Worm (Caenorhabditis elegans) whole organism, midembryonic: ENCODE measurements around the gene C25E10.12.

Source experiments
- T22C8.4 ChIP-seq: fragments of 200-800 bp; sonication (Bioruptor generic); IDR thresholded peaks from 2 replicates; pipeline ENCODE4 v1.3.6; 2022; ENCODE audit warnings: missing genetic modification characterization, missing compliant biosample characterization
- cog-1 ChIP-seq: sonication (generic microtip); optimal IDR thresholded peaks from 2 replicates; lab custom pipeline; 2016; ENCODE audit warnings: missing genetic modification characterization, missing compliant biosample characterization
- flt-1 ChIP-seq: fragments of 200-800 bp; sonication (Bioruptor generic); IDR thresholded peaks from 2 replicates; pipeline ENCODE4 v1.3.6; 2022; ENCODE audit warnings: missing genetic modification characterization, missing compliant biosample characterization
- klf-2 ChIP-seq: fragments of 200-800 bp; sonication (Bioruptor generic); conservative IDR thresholded peaks from 2 replicates; pipeline ENCODE4 v1.3.6; 2022; ENCODE audit warnings: missing genetic modification reagents, missing genetic modification characterization, missing compliant biosample characterization
- med-1 ChIP-seq: sonication (generic microtip); optimal IDR thresholded peaks from 2 replicates; lab custom pipeline; 2017; ENCODE audit warnings: missing genetic modification characterization, mild to moderate bottlenecking, missing compliant biosample characterization, antibody characterized with exemption, missing genetic modification reagents; ENCODE audit not compliant: insufficient read depth
- ref-1 ChIP-seq: fragments of 200-800 bp; sonication (Bioruptor generic); conservative IDR thresholded peaks from 2 replicates; pipeline ENCODE4 v1.3.6; 2022; ENCODE audit warnings: missing genetic modification reagents, missing genetic modification characterization, missing compliant biosample characterization
- tab-1 ChIP-seq: fragments of 200-800 bp; sonication (Bioruptor generic); IDR thresholded peaks from 2 replicates; pipeline ENCODE4 v1.3.6; 2022; ENCODE audit warnings: missing genetic modification characterization, missing compliant biosample characterization
- ztf-23 ChIP-seq: fragments of 200-800 bp; sonication (Bioruptor generic); IDR thresholded peaks from 2 replicates; pipeline ENCODE4 v1.3.6; 2022; ENCODE audit warnings: missing genetic modification reagents, missing genetic modification characterization, missing compliant biosample characterization
- ztf-29 ChIP-seq: fragments of 200-800 bp; sonication (Bioruptor generic); IDR thresholded peaks from 2 replicates; pipeline ENCODE4 v1.3.6; 2022; ENCODE audit warnings: missing genetic modification reagents, missing genetic modification characterization, missing compliant biosample characterization

The C25E10.12 gene

DNA sequence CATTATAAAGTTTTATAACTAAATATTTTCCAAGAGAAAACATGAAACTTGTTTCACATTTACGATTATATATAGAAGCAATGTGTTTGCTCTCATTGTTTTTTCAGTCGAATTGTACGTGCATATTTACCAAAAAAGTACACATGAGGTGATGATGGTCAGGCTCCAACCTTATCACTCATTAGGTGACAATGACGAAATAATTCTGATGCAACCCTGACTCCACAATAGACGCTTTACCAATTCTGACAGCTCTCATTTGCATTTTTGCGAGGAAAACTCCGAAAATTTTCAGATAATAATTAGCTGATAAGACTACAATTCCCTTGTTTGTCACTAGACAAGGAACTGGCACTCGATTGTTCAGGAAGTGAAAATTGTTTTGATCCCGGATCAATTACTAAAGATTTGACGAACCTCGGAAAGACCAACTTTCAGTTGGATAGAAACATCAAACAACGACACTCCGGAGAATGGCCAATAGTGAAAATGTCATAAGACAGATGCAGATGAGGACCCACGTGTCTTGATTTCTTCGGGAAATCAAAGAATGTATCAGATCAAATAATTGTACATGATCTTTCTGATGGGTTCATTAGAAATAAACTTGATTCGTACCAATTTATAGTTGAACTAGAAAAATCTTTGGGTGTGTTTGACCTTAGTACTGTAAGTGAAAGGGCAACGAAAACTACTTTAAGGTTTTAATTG lies 16.7 kb upstream of the C25E10.12 start:
- TF ChIP-seq ztf-29 (GFP tag; lab: Robert Waterston, UW) (no peak), T22C8.4 (no peak), tab-1 (no peak), cog-1 (tag; lab: Kevin White, UChicago) (no peak), klf-2 (no peak), med-1 (no peak), ref-1 (GFP tag; lab: Robert Waterston, UW) (no peak), flt-1 (GFP tag; lab: Robert Waterston, UW) (no peak), ztf-23 (GFP tag; lab: Robert Waterston, UW) (no peak)

DNA sequence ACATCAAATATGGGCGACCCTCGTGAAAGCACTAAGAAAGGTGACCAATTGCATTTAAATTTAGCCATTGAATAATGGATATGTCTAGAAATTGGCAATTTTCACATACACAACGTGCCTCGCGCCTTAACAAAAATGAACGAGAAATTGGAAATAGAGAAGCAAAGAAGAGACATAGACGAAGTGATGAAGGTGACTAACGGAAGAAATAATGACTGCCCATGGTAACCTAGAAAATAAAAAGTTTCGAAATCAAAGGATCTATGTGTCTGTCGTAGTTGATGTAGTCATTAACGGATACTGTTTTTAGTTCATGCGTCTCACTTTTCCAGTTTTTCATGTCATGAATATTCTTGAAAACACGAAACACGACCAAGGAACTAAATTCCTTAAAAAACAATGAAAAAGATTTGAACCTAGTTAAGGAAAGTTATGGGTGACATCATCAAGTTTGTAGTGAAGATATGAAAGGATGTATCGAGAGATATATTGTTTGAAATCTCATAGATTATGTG lies 15.9 kb upstream of the C25E10.12 start:
- no peak for TF ChIP-seq ztf-23 (GFP tag; lab: Robert Waterston, UW)
- no peak for TF ChIP-seq klf-2
- TF ChIP-seq tab-1 = no peak
- no peak for TF ChIP-seq cog-1 (tag; lab: Kevin White, UChicago)
- no peak for TF ChIP-seq T22C8.4
- TF ChIP-seq med-1 = no peak
- no peak for TF ChIP-seq flt-1 (GFP tag; lab: Robert Waterston, UW)
- TF ChIP-seq ref-1 (GFP tag; lab: Robert Waterston, UW) = no peak
- no peak for TF ChIP-seq ztf-29 (GFP tag; lab: Robert Waterston, UW)

DNA sequence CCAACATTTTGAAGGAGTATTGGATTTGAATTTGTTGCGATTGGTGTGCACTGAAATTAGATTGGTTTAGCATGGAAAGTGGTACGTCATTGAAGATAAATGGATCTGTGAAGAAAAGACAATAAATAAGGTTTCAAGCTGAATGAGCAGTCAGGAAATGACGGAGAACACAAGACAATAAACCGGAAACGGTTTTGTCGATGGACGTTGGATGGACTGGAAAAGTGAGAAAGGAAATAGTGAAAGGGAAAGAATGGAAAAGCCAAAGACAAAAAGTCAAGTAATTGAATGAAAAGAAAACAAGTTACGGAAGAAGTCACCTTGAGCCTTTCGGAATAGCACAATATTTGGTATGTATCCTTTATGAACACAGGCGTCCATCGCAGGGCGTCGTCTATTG lies 14.0 kb upstream of the C25E10.12 start, which contains the start of gene T27E4.7:
Gene T27E4.7, minus strand, starts transcription at position 50 of the 400 bp plus-strand sequence.
- TF ChIP-seq klf-2 = no peak
- no peak for TF ChIP-seq flt-1 (GFP tag; lab: Robert Waterston, UW)
- no peak for TF ChIP-seq med-1
- no peak for TF ChIP-seq ztf-23 (GFP tag; lab: Robert Waterston, UW)
- TF ChIP-seq tab-1 = no peak
- TF ChIP-seq ztf-29 (GFP tag; lab: Robert Waterston, UW) = no peak
- TF ChIP-seq T22C8.4 = no peak

DNA sequence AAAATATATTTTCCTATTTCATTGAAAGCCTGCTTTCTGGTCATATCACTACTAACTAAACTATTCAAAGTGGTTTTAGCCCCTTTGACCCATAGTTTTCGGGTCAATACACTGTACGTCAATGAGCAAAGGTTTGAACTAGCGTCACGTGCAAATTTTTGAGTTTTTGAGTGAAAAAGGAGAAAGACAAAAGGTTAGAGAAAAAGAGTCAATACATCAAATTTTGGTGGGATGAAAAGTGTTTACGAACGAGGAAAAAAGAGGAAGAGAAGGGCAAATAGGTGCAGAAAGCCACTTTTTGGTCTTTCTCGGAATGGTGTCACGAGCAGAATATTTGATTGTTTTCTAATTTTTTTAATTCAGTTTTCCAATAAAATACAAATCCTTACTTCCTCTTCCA lies 13.6 kb upstream of the C25E10.12 start:
- no peak for TF ChIP-seq tab-1
- no peak for TF ChIP-seq klf-2
- no peak for TF ChIP-seq cog-1 (tag; lab: Kevin White, UChicago)
- TF ChIP-seq med-1 = no peak
- TF ChIP-seq ztf-29 (GFP tag; lab: Robert Waterston, UW) = no peak
- TF ChIP-seq ztf-23 (GFP tag; lab: Robert Waterston, UW) = no peak
- no peak for TF ChIP-seq T22C8.4
- no peak for TF ChIP-seq ref-1 (GFP tag; lab: Robert Waterston, UW)
- TF ChIP-seq flt-1 (GFP tag; lab: Robert Waterston, UW) = no peak

DNA sequence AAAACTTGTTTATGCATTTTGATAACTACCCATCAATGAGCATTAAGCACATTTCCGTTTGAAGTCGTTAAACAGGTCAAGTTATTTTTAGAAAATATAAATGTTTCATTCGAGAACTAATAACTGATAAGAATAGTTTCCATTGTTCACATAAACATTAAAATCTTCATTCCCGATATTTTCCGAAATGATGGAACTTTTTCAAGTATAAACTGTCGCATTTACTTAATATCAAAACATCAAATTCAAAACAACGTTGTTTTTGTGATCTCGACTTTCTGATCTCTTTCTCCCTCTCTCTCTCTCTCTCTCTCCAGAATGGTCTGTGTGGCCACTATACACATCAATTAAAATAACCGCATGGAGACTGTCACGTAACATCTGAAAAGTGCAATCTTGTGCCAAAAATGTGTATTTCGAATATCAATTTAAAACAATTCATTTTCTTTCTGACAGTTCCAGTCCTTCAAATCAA lies 12.2 kb upstream of the C25E10.12 start:
- TF ChIP-seq flt-1 (GFP tag; lab: Robert Waterston, UW) (no peak), ztf-23 (GFP tag; lab: Robert Waterston, UW) (no peak), ref-1 (GFP tag; lab: Robert Waterston, UW) (no peak), T22C8.4 (no peak), ztf-29 (GFP tag; lab: Robert Waterston, UW) (no peak), med-1 (no peak), klf-2 (no peak), cog-1 (tag; lab: Kevin White, UChicago) (no peak), tab-1 (no peak)

DNA sequence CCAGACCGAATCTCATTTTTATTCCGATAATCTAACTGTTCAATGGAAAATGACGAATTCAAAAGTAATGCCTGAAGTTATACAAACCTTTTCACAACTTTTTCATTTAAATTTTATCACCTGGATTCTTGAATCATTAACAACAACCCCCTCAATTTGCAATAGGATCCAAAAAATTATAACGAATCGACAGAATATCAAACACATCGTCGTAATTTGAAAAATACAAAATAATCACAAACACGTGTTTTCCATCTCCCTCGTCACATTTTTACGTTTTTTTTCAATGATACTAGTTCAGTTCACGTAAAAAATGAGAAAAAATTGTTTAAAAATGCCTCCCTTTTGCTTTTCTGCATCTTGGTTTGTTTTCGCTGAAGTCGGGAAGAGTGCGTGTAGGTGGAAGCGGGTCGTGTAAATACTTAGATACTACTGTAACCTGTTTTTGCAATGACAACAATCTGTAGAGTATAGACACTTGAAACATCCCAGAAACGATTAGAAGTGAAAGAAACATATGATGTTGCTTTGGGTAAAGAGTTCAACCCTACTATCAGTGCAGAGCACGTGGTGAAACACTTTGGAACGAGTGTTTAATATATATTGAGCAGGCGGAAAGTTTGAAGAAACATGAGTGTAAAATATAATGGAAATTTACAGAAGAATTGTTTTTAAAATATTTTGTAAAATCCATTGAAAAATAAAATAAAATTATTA lies 11.2 kb upstream of the C25E10.12 start, which contains the start of gene oac-50:
Gene oac-50, minus strand, starts transcription at position 219 of the 717 bp plus-strand sequence.
- TF ChIP-seq klf-2 (no peak), ztf-23 (GFP tag; lab: Robert Waterston, UW) (no peak), tab-1 (no peak), ztf-29 (GFP tag; lab: Robert Waterston, UW) (no peak), T22C8.4 (no peak), med-1 (no peak), cog-1 (tag; lab: Kevin White, UChicago) (no peak), flt-1 (GFP tag; lab: Robert Waterston, UW) (no peak), ref-1 (GFP tag; lab: Robert Waterston, UW) (no peak)

DNA sequence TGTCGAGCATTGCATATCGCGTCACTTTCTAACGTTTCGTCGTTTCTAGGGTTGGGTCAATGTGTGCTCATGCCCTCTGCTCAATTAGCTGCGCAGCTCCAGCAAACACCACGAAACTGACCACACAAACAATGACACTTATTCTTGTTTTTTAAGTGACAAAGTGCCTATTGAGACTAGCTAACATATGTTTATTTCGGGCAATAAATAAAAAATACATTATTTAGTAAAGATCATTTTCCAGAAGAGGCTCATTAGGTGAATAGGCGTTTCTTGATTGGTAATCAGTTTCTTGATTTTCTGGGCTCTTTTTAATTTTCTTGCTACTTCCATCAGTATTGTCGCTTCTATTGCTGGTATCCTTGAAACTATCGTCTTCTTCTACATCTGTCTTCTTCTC lies 7.4 kb upstream of the C25E10.12 start, which contains the start of gene T27E4.5:
Gene T27E4.5, minus strand, starts transcription at position 101 of the 400 bp plus-strand sequence.
- TF ChIP-seq ref-1 (GFP tag; lab: Robert Waterston, UW) (no peak), T22C8.4 (no peak), klf-2 (no peak), ztf-23 (GFP tag; lab: Robert Waterston, UW) (no peak), flt-1 (GFP tag; lab: Robert Waterston, UW) (no peak), cog-1 (tag; lab: Kevin White, UChicago) (no peak)

DNA sequence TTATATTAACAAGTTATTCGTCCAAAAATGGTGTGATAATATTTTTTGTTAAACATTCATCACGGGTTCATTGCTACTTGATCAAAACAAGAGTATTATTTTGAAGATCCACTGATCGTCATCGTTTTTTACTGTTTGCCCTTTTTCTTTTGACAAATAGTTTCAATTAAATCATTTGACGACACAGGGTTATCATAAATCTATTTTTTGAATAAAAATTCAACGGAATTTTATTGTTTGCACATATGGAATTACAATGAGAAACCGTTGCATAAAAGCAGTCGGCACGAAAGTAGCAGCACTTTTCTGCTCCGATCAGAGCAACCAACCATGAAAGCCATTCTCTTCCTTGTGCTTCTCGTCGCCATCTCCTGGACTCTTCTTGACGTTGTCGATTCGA lies 5.4 kb upstream of the C25E10.12 start, which contains the start of gene fip-2:
Gene fip-2, plus strand, starts transcription at position 301 of the 400 bp plus-strand sequence.
- TF ChIP-seq ztf-29 (GFP tag; lab: Robert Waterston, UW) = no peak
- TF ChIP-seq ref-1 (GFP tag; lab: Robert Waterston, UW) = no peak
- TF ChIP-seq ztf-23 (GFP tag; lab: Robert Waterston, UW) = no peak
- no peak for TF ChIP-seq flt-1 (GFP tag; lab: Robert Waterston, UW)
- TF ChIP-seq tab-1 = no peak
- TF ChIP-seq klf-2 = no peak
- no peak for TF ChIP-seq med-1
- no peak for TF ChIP-seq T22C8.4
- no peak for TF ChIP-seq cog-1 (tag; lab: Kevin White, UChicago)

DNA sequence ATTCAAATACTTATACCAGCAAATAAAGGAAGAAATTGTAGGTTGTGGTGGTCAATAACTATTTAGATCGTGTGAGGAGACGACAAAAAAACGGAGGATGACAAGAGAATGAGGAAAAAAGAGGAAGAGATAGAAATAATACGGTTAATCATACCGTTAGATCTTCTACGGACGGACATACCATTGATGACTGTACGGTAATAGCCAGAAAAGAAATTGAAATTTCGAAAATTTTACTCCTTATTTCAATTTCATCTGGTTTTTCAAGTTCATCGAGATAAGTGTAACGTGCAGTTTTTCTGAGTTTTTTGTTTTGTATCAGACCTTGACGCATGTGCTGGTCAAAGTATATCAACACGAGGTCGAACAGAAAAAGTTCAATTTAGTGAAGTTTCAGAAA lies 3.7 kb upstream of the C25E10.12 start:
- TF ChIP-seq klf-2 (no peak), ztf-29 (GFP tag; lab: Robert Waterston, UW) (no peak), T22C8.4 (no peak), cog-1 (tag; lab: Kevin White, UChicago) (no peak), tab-1 (no peak), flt-1 (GFP tag; lab: Robert Waterston, UW) (no peak), med-1 (no peak), ref-1 (GFP tag; lab: Robert Waterston, UW) (no peak)
